Worm (Caenorhabditis elegans) whole organism, L2 larva: ENCODE results near the gene grl-15.

Source experiments
- R02D3.7 ChIP-seq: fragments of 150-350 bp; optimal IDR thresholded peaks from 2 replicates; lab custom pipeline; 2014; ENCODE audit warnings: missing biosample characterization, missing genetic modification characterization
- elt-3 ChIP-seq: sonication (generic microtip); optimal IDR thresholded peaks from 2 replicates; lab custom pipeline; 2017; ENCODE audit warnings: missing biosample characterization, missing genetic modification characterization
- fos-1 ChIP-seq: fragments of 150-350 bp; optimal IDR thresholded peaks from 2 replicates; lab custom pipeline; 2014; ENCODE audit warnings: missing biosample characterization, missing genetic modification characterization
- unc-62 ChIP-seq: fragments of 150-350 bp; optimal IDR thresholded peaks from 2 replicates; lab custom pipeline; 2014; ENCODE audit warnings: missing biosample characterization, missing genetic modification reagents, missing genetic modification characterization

The grl-15 gene

DNA sequence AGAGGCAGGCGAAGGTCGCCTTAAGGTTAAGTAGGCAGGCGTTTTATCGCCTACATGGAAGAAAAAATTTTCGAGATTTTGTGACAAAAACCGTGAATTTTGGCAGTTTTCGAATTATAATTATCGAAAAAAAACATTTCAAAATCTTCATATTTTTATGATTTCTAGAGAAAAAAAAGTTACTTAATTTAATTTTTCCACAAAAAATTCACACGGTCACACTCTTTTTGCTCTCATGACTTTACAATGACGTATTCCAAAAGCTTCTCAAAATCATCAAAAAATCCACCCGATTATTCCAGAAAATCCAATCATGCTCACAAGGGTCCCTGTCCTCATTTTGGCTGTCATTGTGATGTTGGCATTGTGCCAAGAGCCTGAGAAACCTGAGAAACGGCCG lies 49.7 kb downstream of the grl-15 start, which contains the start of gene lury-1:
lury-1 (plus strand) TSS at position 301 of the 400 bp plus-strand sequence.
- no peak for TF ChIP-seq R02D3.7 (tag; lab: Kevin White, UChicago)
- no peak for TF ChIP-seq unc-62 (GFP tag; lab: Kevin White, UChicago)
- no peak for TF ChIP-seq elt-3 (tag; lab: Kevin White, UChicago)
- no peak for TF ChIP-seq fos-1
- TF ChIP-seq, all 48 proteins: peak for 0

DNA sequence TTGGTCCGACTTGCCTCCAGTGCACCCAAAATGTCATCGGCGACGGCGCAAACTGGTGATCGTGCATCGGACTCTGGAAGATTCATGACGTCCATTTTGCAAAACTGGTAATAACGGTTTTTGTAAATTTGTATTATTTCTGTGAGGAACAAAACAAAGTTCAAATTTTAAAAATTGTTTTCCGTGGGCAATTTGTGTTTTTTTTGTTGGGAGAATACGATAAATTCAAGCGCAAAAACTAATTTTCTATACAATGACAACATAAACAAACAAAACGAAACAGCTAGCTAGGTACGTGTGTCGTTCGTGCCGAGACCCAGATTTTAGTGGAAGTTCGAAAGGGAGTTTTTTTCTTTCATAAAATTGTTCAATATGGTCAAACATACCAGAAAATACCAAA lies 52.9 kb downstream of the grl-15 start, which contains the start of gene Y75B8A.10:
Y75B8A.10 (minus strand) TSS at position 101 of the 400 bp plus-strand sequence.
- TF ChIP-seq fos-1 = no peak
